Fruit fly (Drosophila melanogaster) whole organism, embryonic: ENCODE results near the gene Trs23.

Experiments
- Abd-B ChIP-seq: fragments of 200-800 bp; sonication (Bioruptor generic); optimal IDR thresholded peaks from 2 replicates; lab custom pipeline; 2018; ENCODE audit warnings: missing biosample characterization, mild to moderate bottlenecking, missing genetic modification characterization, moderate library complexity
- Ada2b ChIP-seq: fragments of 200-800 bp; sonication (Bioruptor generic); IDR thresholded peaks from 2 replicates; pipeline ENCODE4 v1.3.6; 2022; ENCODE audit warnings: missing biosample characterization, missing genetic modification characterization
- Adf1 ChIP-seq: fragments of 200-800 bp; sonication (Bioruptor generic); IDR thresholded peaks from 2 replicates; pipeline ENCODE4 v1.3.6; 2022; ENCODE audit warnings: missing biosample characterization, missing genetic modification characterization
- C15 ChIP-seq: fragments of 200-800 bp; sonication (Bioruptor generic); IDR thresholded peaks from 3 replicates; pipeline ENCODE4 v1.3.6; 2022; ENCODE audit warnings: missing biosample characterization, missing genetic modification characterization
- CG11723 ChIP-seq: fragments of 200-800 bp; sonication (Bioruptor generic); optimal IDR thresholded peaks from 2 replicates; lab custom pipeline; 2017; ENCODE audit warnings: missing biosample characterization, mild to moderate bottlenecking, missing genetic modification characterization
- CG14667 ChIP-seq: fragments of 200-800 bp; sonication (Bioruptor generic); IDR thresholded peaks from 2 replicates; pipeline ENCODE4 v1.3.6; 2022; ENCODE audit warnings: missing biosample characterization, missing genetic modification characterization
- CG1602 ChIP-seq: fragments of 200-800 bp; sonication (Bioruptor generic); optimal IDR thresholded peaks from 3 replicates; lab custom pipeline; 2016; ENCODE audit warnings: missing biosample characterization, missing genetic modification characterization
- CG16863 ChIP-seq: fragments of 200-800 bp; sonication (Bioruptor generic); optimal IDR thresholded peaks from 3 replicates; lab custom pipeline; 2016; ENCODE audit warnings: missing biosample characterization, missing genetic modification characterization
- CG1832 ChIP-seq: fragments of 200-800 bp; sonication (Bioruptor generic); optimal IDR thresholded peaks from 2 replicates; lab custom pipeline; 2017; ENCODE audit warnings: missing biosample characterization, mild to moderate bottlenecking, missing genetic modification characterization, inconsistent platforms
- CG2129 ChIP-seq: fragments of 200-800 bp; sonication (Bioruptor generic); IDR thresholded peaks from 2 replicates; pipeline ENCODE4 v1.3.6; 2022; ENCODE audit warnings: missing biosample characterization, missing genetic modification characterization; ENCODE audit not compliant: partially characterized antibody
- CG2202 ChIP-seq: fragments of 200-800 bp; sonication (Bioruptor generic); optimal IDR thresholded peaks from 2 replicates; lab custom pipeline; 2018; ENCODE audit warnings: missing biosample characterization, mild to moderate bottlenecking, missing genetic modification characterization
- CG31388 ChIP-seq: fragments of 200-800 bp; sonication (Bioruptor generic); optimal IDR thresholded peaks from 2 replicates; lab custom pipeline; 2016; ENCODE audit warnings: missing biosample characterization, missing genetic modification characterization
- CG3847 ChIP-seq: fragments of 200-800 bp; sonication (Bioruptor generic); IDR thresholded peaks from 2 replicates; pipeline ENCODE4 v1.3.6; 2022; ENCODE audit warnings: missing biosample characterization, missing genetic modification characterization
- CG6654 ChIP-seq: fragments of 200-800 bp; sonication (Bioruptor generic); optimal IDR thresholded peaks from 2 replicates; lab custom pipeline; 2017; ENCODE audit warnings: missing biosample characterization, mild to moderate bottlenecking, missing genetic modification characterization
- CG6689 ChIP-seq: fragments of 200-800 bp; sonication (Bioruptor generic); IDR thresholded peaks from 2 replicates; pipeline ENCODE4 v1.3.6; 2022; ENCODE audit warnings: missing biosample characterization, missing genetic modification characterization
- CG8924 ChIP-seq: fragments of 200-800 bp; optimal IDR thresholded peaks from 3 replicates; lab custom pipeline; 2019; ENCODE audit warnings: missing biosample characterization, mild to moderate bottlenecking, missing genetic modification characterization, moderate library complexity
- CTCF ChIP-seq: fragments of 200-800 bp; sonication (Bioruptor generic); optimal IDR thresholded peaks from 2 replicates; lab custom pipeline; 2017; ENCODE audit warnings: missing biosample characterization, mild to moderate bottlenecking, missing genetic modification characterization, moderate library complexity
- D19A ChIP-seq: fragments of 200-800 bp; optimal IDR thresholded peaks from 3 replicates; lab custom pipeline; 2019; ENCODE audit warnings: missing biosample characterization, mild to moderate bottlenecking, missing genetic modification characterization, moderate library complexity
- Dad ChIP-seq: fragments of 200-800 bp; sonication (Bioruptor generic); optimal IDR thresholded peaks from 3 replicates; lab custom pipeline; 2016; ENCODE audit warnings: missing biosample characterization, missing genetic modification characterization
- Fer1 ChIP-seq: fragments of 200-800 bp; sonication (Bioruptor generic); optimal IDR thresholded peaks from 2 replicates; lab custom pipeline; 2017; ENCODE audit warnings: missing biosample characterization, mild to moderate bottlenecking, missing genetic modification characterization
- H15 ChIP-seq: fragments of 200-800 bp; sonication (Bioruptor generic); IDR thresholded peaks from 3 replicates; pipeline ENCODE4 v1.3.6; 2022; ENCODE audit warnings: missing biosample characterization, missing genetic modification characterization
- HLH4C ChIP-seq: fragments of 200-800 bp; sonication (Bioruptor generic); IDR thresholded peaks from 3 replicates; pipeline ENCODE4 v1.3.6; 2022; ENCODE audit warnings: missing biosample characterization, missing genetic modification characterization; ENCODE audit not compliant: partially characterized antibody
- MESR4 ChIP-seq: fragments of 200-800 bp; sonication (Bioruptor generic); optimal IDR thresholded peaks from 2 replicates; lab custom pipeline; 2018; ENCODE audit warnings: missing biosample characterization, mild to moderate bottlenecking, missing genetic modification characterization, moderate library complexity
- MTF-1 ChIP-seq: fragments of 200-800 bp; sonication (Bioruptor generic); optimal IDR thresholded peaks from 2 replicates; lab custom pipeline; 2018; ENCODE audit warnings: missing biosample characterization, mild to moderate bottlenecking, missing genetic modification characterization, borderline replicate concordance
- Max ChIP-seq: fragments of 200-800 bp; sonication (Bioruptor generic); optimal IDR thresholded peaks from 2 replicates; lab custom pipeline; 2016; ENCODE audit warnings: missing biosample characterization, mild to moderate bottlenecking, missing genetic modification characterization
- NC2α ChIP-seq: fragments of 200-800 bp; sonication (Bioruptor generic); optimal IDR thresholded peaks from 2 replicates; lab custom pipeline; 2016; ENCODE audit warnings: missing biosample characterization, missing genetic modification characterization
- Nf-YB ChIP-seq: fragments of 200-800 bp; sonication (Bioruptor generic); optimal IDR thresholded peaks from 3 replicates; lab custom pipeline; 2019; ENCODE audit warnings: missing biosample characterization, mild to moderate bottlenecking, missing genetic modification characterization, moderate library complexity
- Oaz ChIP-seq: fragments of 200-800 bp; sonication (Bioruptor generic); IDR thresholded peaks from 2 replicates; pipeline ENCODE4 v1.3.6; 2022; ENCODE audit warnings: missing biosample characterization, missing genetic modification characterization
- Ravus ChIP-seq: fragments of 200-800 bp; sonication (Bioruptor generic); IDR thresholded peaks from 2 replicates; pipeline ENCODE4 v1.3.6; 2022; ENCODE audit warnings: missing biosample characterization, missing genetic modification characterization
- Sox100B ChIP-seq: fragments of 200-800 bp; sonication (Bioruptor generic); optimal IDR thresholded peaks from 3 replicates; lab custom pipeline; 2018; ENCODE audit warnings: missing biosample characterization, mild to moderate bottlenecking, missing genetic modification characterization
- al ChIP-seq: fragments of 200-800 bp; sonication (Bioruptor generic); IDR thresholded peaks from 2 replicates; pipeline ENCODE4 v1.3.6; 2022; ENCODE audit warnings: missing biosample characterization, missing genetic modification characterization
- cad ChIP-seq: fragments of >200 bp; optimal IDR thresholded peaks from 2 replicates; lab custom pipeline; 2017; ENCODE audit warnings: missing biosample characterization, missing genetic modification characterization
- chm ChIP-seq: fragments of 200-800 bp; sonication (Bioruptor generic); IDR thresholded peaks from 2 replicates; pipeline ENCODE4 v1.3.6; 2022; ENCODE audit warnings: missing biosample characterization, missing genetic modification characterization
- chn ChIP-seq: fragments of 200-800 bp; sonication (Bioruptor generic); optimal IDR thresholded peaks from 2 replicates; lab custom pipeline; 2016; ENCODE audit warnings: missing biosample characterization, missing genetic modification characterization
- crc ChIP-seq: fragments of 200-800 bp; sonication (Bioruptor generic); optimal IDR thresholded peaks from 2 replicates; lab custom pipeline; 2016; ENCODE audit warnings: missing biosample characterization, missing genetic modification characterization
- dmrt99B ChIP-seq: fragments of 200-800 bp; sonication (Bioruptor generic); optimal IDR thresholded peaks from 2 replicates; lab custom pipeline; 2018; ENCODE audit warnings: missing biosample characterization, mild to moderate bottlenecking, missing genetic modification characterization, moderate library complexity
- ems ChIP-seq: fragments of 200-800 bp; sonication (Bioruptor generic); optimal IDR thresholded peaks from 3 replicates; lab custom pipeline; 2016; ENCODE audit warnings: missing biosample characterization, missing genetic modification characterization
- fd102C ChIP-seq: fragments of 200-800 bp; sonication (Bioruptor generic); optimal IDR thresholded peaks from 2 replicates; lab custom pipeline; 2018; ENCODE audit warnings: missing biosample characterization, mild to moderate bottlenecking, missing genetic modification characterization, moderate library complexity
- fru ChIP-seq: fragments of >200 bp; optimal IDR thresholded peaks from 2 replicates; lab custom pipeline; 2017
- gem ChIP-seq: fragments of 200-800 bp; sonication (Bioruptor generic); optimal IDR thresholded peaks from 2 replicates; lab custom pipeline; 2019; ENCODE audit warnings: missing biosample characterization, mild to moderate bottlenecking, missing genetic modification characterization, moderate library complexity
- hbn ChIP-seq: fragments of 200-800 bp; sonication (Bioruptor generic); IDR thresholded peaks from 2 replicates; pipeline ENCODE4 v1.3.6; 2022; ENCODE audit warnings: missing biosample characterization, missing genetic modification characterization; ENCODE audit not compliant: partially characterized antibody
- her ChIP-seq: fragments of 200-800 bp; sonication (Bioruptor generic); optimal IDR thresholded peaks from 2 replicates; lab custom pipeline; 2016; ENCODE audit warnings: missing biosample characterization, missing genetic modification characterization
- lilli ChIP-seq: fragments of 200-800 bp; sonication (Bioruptor generic); optimal IDR thresholded peaks from 3 replicates; lab custom pipeline; 2016; ENCODE audit warnings: missing biosample characterization, missing genetic modification characterization
- nau ChIP-seq: fragments of 200-800 bp; sonication (Bioruptor generic); optimal IDR thresholded peaks from 3 replicates; lab custom pipeline; 2017; ENCODE audit warnings: missing biosample characterization, mild to moderate bottlenecking, missing genetic modification characterization, missing genetic modification reagents
- p53 ChIP-seq: fragments of 200-800 bp; sonication (Bioruptor generic); optimal IDR thresholded peaks from 2 replicates; lab custom pipeline; 2016; ENCODE audit warnings: missing biosample characterization, missing genetic modification characterization
- ranshi ChIP-seq: fragments of 200-800 bp; sonication (Bioruptor generic); IDR thresholded peaks from 2 replicates; pipeline ENCODE4 v1.3.6; 2022; ENCODE audit warnings: missing biosample characterization, missing genetic modification characterization
- scrt ChIP-seq: fragments of 200-800 bp; sonication (Bioruptor generic); optimal IDR thresholded peaks from 2 replicates; lab custom pipeline; 2018; ENCODE audit warnings: missing biosample characterization, mild to moderate bottlenecking, missing genetic modification characterization, moderate library complexity
- sens-2 ChIP-seq: fragments of 200-800 bp; sonication (Bioruptor generic); IDR thresholded peaks from 2 replicates; pipeline ENCODE4 v1.3.6; 2022; ENCODE audit warnings: missing biosample characterization, missing genetic modification characterization
- seq ChIP-seq: fragments of 200-800 bp; sonication (Bioruptor generic); IDR thresholded peaks from 2 replicates; pipeline ENCODE4 v1.3.6; 2022; ENCODE audit warnings: missing biosample characterization, missing genetic modification characterization
- sug ChIP-seq: fragments of 200-800 bp; optimal IDR thresholded peaks from 2 replicates; lab custom pipeline; 2019; ENCODE audit warnings: missing biosample characterization, mild to moderate bottlenecking, missing genetic modification characterization, moderate library complexity
- zen2 ChIP-seq: fragments of 200-800 bp; sonication (Bioruptor generic); IDR thresholded peaks from 3 replicates; pipeline ENCODE4 v1.3.6; 2022; ENCODE audit warnings: missing biosample characterization, missing genetic modification characterization; ENCODE audit not compliant: partially characterized antibody

Gene Trs23

dm6 chr2L:8691292-8691975, 5.4 kb downstream of the Trs23 start (continued):
- no peak for TF ChIP-seq MESR4 (GFP tag; lab: Kevin White, UChicago)
- TF ChIP-seq ems (GFP tag; lab: Kevin White, UChicago), result peak; percentile 47
- TF ChIP-seq Adf1 (GFP tag; lab: Robert Waterston, UW), result peak; percentile 19; the same call in 1 of the 2 replicates
- TF ChIP-seq ranshi (GFP tag; lab: Robert Waterston, UW), result 0 out of 2 replicates have a peak, but pooled peaks have one; percentile 56
- peak; percentile 43 for TF ChIP-seq her (GFP tag; lab: Kevin White, UChicago)
- no peak for TF ChIP-seq MTF-1 (GFP tag; lab: Kevin White, UChicago)
- peak; percentile 55; the same call in 1 of the 2 replicates for TF ChIP-seq Oaz (GFP tag; lab: Robert Waterston, UW)
- peak; percentile 78 for TF ChIP-seq seq (GFP tag; lab: Robert Waterston, UW)
- peak; percentile 73 for TF ChIP-seq CG1602 (GFP tag; lab: Kevin White, UChicago)
- TF ChIP-seq crc (GFP tag; lab: Kevin White, UChicago), result peak; percentile 27
- TF ChIP-seq dmrt99B (tag; lab: Kevin White, UChicago), result peak; percentile 94
- TF ChIP-seq lilli, result peak; percentile 71
- TF ChIP-seq p53 (GFP tag; lab: Kevin White, UChicago), result no peak
- TF ChIP-seq H15, result peak; percentile 69; the same call in 1 of the 3 replicates
- TF ChIP-seq zen2 (GFP tag; lab: Robert Waterston, UW), result no peak
- no peak for TF ChIP-seq HLH4C (GFP tag; lab: Robert Waterston, UW)
- no peak for TF ChIP-seq fd102C
- TF ChIP-seq Nf-YB (GFP tag; lab: Kevin White, UChicago), result peak; percentile 82
- TF ChIP-seq sens-2 (GFP tag; lab: Robert Waterston, UW), result no peak
- peak; percentile 86 for TF ChIP-seq nau (GFP tag; lab: Kevin White, UChicago)
- TF ChIP-seq CG31388 (GFP tag; lab: Kevin White, UChicago), result no peak
- peak; percentile 73 for TF ChIP-seq chm (GFP tag; lab: Robert Waterston, UW)
- TF ChIP-seq scrt (GFP tag; lab: Kevin White, UChicago), result peak; percentile 75
- TF ChIP-seq Ravus (GFP tag; lab: Robert Waterston, UW), result no peak
- peak; percentile 85 for TF ChIP-seq Abd-B (GFP tag; lab: Kevin White, UChicago)
- TF ChIP-seq chn (GFP tag; lab: Kevin White, UChicago), result peak; percentile 18
- TF ChIP-seq Dad (GFP tag; lab: Kevin White, UChicago), result peak; percentile 57
- no peak for TF ChIP-seq hbn (GFP tag; lab: Robert Waterston, UW)
- peak; percentile 52 for TF ChIP-seq CG14667 (GFP tag; lab: Robert Waterston, UW)
- TF ChIP-seq al (GFP tag; lab: Robert Waterston, UW), result peak; percentile 60
- TF ChIP-seq CG2202, result peak; percentile 68
- TF ChIP-seq D19A, result peak; percentile 92
- peak; percentile 96 for TF ChIP-seq gem (tag; lab: Kevin White, UChicago)
- TF ChIP-seq CG3847, result peak; percentile 72
- no peak for TF ChIP-seq CG2129 (GFP tag; lab: Robert Waterston, UW)
- peak; percentile 25 for TF ChIP-seq NC2α (GFP tag; lab: Kevin White, UChicago)
- peak; percentile 66 for TF ChIP-seq CG6654 (GFP tag; lab: Kevin White, UChicago)
- TF ChIP-seq CG11723 (GFP tag; lab: Kevin White, UChicago), result peak; percentile 85
- TF ChIP-seq Max, result peak; percentile 75
- peak; percentile 87 for TF ChIP-seq sug
- peak; percentile 78 for TF ChIP-seq Ada2b (GFP tag; lab: Robert Waterston, UW)
- TF ChIP-seq CG8924 (tag; lab: Kevin White, UChicago), result peak; percentile 94
- peak; percentile 84 for TF ChIP-seq Fer1 (GFP tag; lab: Kevin White, UChicago)
- TF ChIP-seq cad (GFP tag; lab: Kevin White, UChicago), result no peak
- peak; percentile 71 for TF ChIP-seq CG1832 (GFP tag; lab: Kevin White, UChicago)
- TF ChIP-seq fru (lab: Kevin White, UChicago), result no peak
- TF ChIP-seq CTCF (GFP tag; lab: Kevin White, UChicago), result peak; percentile 37
- peak; percentile 48 for TF ChIP-seq CG16863 (GFP tag; lab: Kevin White, UChicago)
- peak; percentile 96 for TF ChIP-seq Sox100B
- peak; percentile 87 for TF ChIP-seq CG6689 (GFP tag; lab: Robert Waterston, UW)
- TF ChIP-seq C15 (GFP tag; lab: Robert Waterston, UW), result no peak
